Worm (Caenorhabditis elegans) whole organism, early embryonic: ENCODE results near the gene B0554.7.

Experiments
- aly-1 ChIP-seq: sonication (generic microtip); optimal IDR thresholded peaks from 2 replicates; lab custom pipeline; 2016; ENCODE audit warnings: missing genetic modification characterization, missing compliant biosample characterization
- ama-1 ChIP-seq: fragments of 150-350 bp; optimal IDR thresholded peaks from 2 replicates; lab custom pipeline; 2014
- ets-7 ChIP-seq: sonication (generic microtip); optimal IDR thresholded peaks from 2 replicates; lab custom pipeline; 2016; ENCODE audit warnings: missing genotype, missing genetic modification characterization, missing compliant biosample characterization
- flt-1 ChIP-seq: fragments of 200-800 bp; sonication (Bioruptor generic); IDR thresholded peaks from 2 replicates; pipeline ENCODE4 v1.3.6; 2022; ENCODE audit warnings: missing genetic modification characterization, missing compliant biosample characterization
- hmbx-1 ChIP-seq: sonication (generic microtip); optimal IDR thresholded peaks from 2 replicates; lab custom pipeline; 2016; ENCODE audit warnings: mild to moderate bottlenecking, missing genetic modification characterization, missing compliant biosample characterization
- hnd-1 ChIP-seq: sonication (generic microtip); optimal IDR thresholded peaks from 2 replicates; lab custom pipeline; 2016; ENCODE audit warnings: missing genetic modification characterization, missing compliant biosample characterization
- pes-1 ChIP-seq: fragments of 200-800 bp; sonication (Bioruptor generic); IDR thresholded peaks from 2 replicates; pipeline ENCODE4 v1.3.6; 2022; ENCODE audit warnings: missing genetic modification reagents, missing genetic modification characterization, missing compliant biosample characterization
- sea-1 ChIP-seq: fragments of 200-800 bp; sonication (Bioruptor generic); conservative IDR thresholded peaks from 2 replicates; pipeline ENCODE4 v1.3.6; 2022; ENCODE audit warnings: missing genetic modification characterization, missing compliant biosample characterization
- tbx-11 ChIP-seq: fragments of 200-800 bp; sonication (Bioruptor generic); IDR thresholded peaks from 2 replicates; pipeline ENCODE4 v1.3.6; 2022; ENCODE audit warnings: missing genetic modification characterization, missing compliant biosample characterization
- tbx-37 ChIP-seq: fragments of 200-800 bp; sonication (Bioruptor generic); conservative IDR thresholded peaks from 2 replicates; pipeline ENCODE4 v1.3.6; 2022; ENCODE audit warnings: missing genetic modification reagents, missing genetic modification characterization, missing compliant biosample characterization
- tra-4 ChIP-seq: sonication (generic microtip); optimal IDR thresholded peaks from 2 replicates; lab custom pipeline; 2017; ENCODE audit warnings: missing genetic modification characterization, missing compliant biosample characterization

- no peak for TF ChIP-seq sea-1 (GFP tag; lab: Robert Waterston, UW)
- TF ChIP-seq hnd-1 (tag; lab: Kevin White, UChicago), result no peak
- no peak for TF ChIP-seq hmbx-1 (tag; lab: Kevin White, UChicago)
- TF ChIP-seq flt-1 (GFP tag; lab: Robert Waterston, UW), result no peak
- TF ChIP-seq ama-1 (lab: Kevin White, UChicago), result no peak
- no peak for TF ChIP-seq aly-1 (tag; lab: Kevin White, UChicago)
- no peak for TF ChIP-seq pes-1 (GFP tag; lab: Robert Waterston, UW)
- TF ChIP-seq tra-4 (tag; lab: Kevin White, UChicago), result no peak
- no peak for TF ChIP-seq tbx-11 (GFP tag; lab: Robert Waterston, UW)
- TF ChIP-seq tbx-37, result no peak
- TF ChIP-seq ets-7 (tag; lab: Kevin White, UChicago), result no peak
Measured at ce11 chrV:474516-474915, 33.7 kb upstream of the B0554.7 start, which contains the start of gene nhr-99.
